Fruit fly (Drosophila melanogaster): ENCODE results near the gene yip7.

The yip7 gene

DNA sequence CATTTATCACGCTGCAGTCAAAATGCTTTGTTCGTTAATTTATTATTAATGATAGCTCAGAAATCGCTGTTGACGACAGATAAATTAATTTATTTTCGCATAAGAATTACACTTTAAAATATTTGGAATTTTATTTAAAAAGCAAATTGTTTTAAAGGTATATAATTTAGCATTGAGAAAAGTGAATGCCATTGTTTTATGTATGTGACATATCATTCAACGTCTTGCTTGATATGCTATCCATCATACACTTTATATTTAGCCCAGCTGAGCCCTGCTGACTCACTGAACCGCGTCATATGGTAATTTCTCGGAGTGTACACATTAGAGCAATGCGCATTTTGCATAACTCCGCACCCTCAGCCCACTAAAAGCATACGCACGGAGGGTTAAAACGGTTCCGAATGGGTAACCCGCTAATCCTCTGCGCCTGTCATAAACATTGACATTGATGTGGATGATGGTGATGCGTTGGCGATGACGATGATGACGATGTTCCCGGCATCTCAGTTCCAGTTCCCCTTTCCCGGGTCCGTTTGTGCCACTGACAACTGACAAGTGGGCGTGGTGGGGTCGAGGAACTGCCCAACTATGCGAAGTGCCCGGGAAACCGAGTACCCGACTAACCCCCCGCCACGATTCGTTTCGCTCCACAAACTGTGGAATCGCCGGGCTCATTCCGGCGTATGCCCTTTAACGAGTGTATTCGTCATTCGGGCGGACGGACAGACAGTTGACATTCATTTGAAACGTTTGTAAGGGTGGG lies 45.4 kb upstream of the yip7 start (continued):
- TF ChIP-seq CG12219 (GFP tag; optimal IDR thresholded peaks at IDR 0.05) (no peak), CG17829 (tag; optimal IDR thresholded peaks at IDR 0.05) (peak; percentile 23), dmrt11E (tag; optimal IDR thresholded peaks at IDR 0.05) (peak; percentile 25), CG13296 (GFP tag; optimal IDR thresholded peaks at IDR 0.05) (no peak), Sox102F (GFP tag; optimal IDR thresholded peaks at IDR 0.05) (no peak), gem (tag; optimal IDR thresholded peaks at IDR 0.05) (peak; percentile 43), CG4282 (GFP tag; optimal IDR thresholded peaks at IDR 0.05) (no peak), kni (GFP tag; optimal IDR thresholded peaks at IDR 0.05) (peak; percentile 63), gce (GFP tag; IDR thresholded peaks at IDR 0.05) (no peak), Antp (GFP tag; optimal IDR thresholded peaks at IDR 0.05) (no peak), Mad (GFP tag; optimal IDR thresholded peaks at IDR 0.05) (no peak), CG4854 (GFP tag; optimal IDR thresholded peaks at IDR 0.05) (no peak), lab (GFP tag; optimal IDR thresholded peaks at IDR 0.05) (no peak), sug (tag; optimal IDR thresholded peaks at IDR 0.05) (no peak), nerfin-1 (tag; optimal IDR thresholded peaks at IDR 0.05) (peak; percentile 55), org-1 (GFP tag; optimal IDR thresholded peaks at IDR 0.05) (no peak), B-H2 (GFP tag; optimal IDR thresholded peaks at IDR 0.05) (no peak), grn (GFP tag; optimal IDR thresholded peaks at IDR 0.05) (no peak), tx (GFP tag; optimal IDR thresholded peaks at IDR 0.05) (no peak), corto (GFP tag; optimal IDR thresholded peaks at IDR 0.05) (no peak), fd64A (GFP tag; optimal IDR thresholded peaks at IDR 0.05) (no peak), HLH3B (GFP tag; IDR thresholded peaks at IDR 0.05) (no peak), trh (GFP tag; optimal IDR thresholded peaks at IDR 0.05) (no peak), Blimp-1 (GFP tag; optimal IDR thresholded peaks at IDR 0.05) (peak; percentile 51), abd-A (tag; optimal IDR thresholded peaks at IDR 0.05) (peak; percentile 59), Sry-δ (GFP tag; optimal IDR thresholded peaks at IDR 0.05) (no peak), CG30403 (GFP tag; optimal IDR thresholded peaks at IDR 0.05) (peak; percentile 19), chm (GFP tag; IDR thresholded peaks at IDR 0.05) (no peak), CG12071 (GFP tag; optimal IDR thresholded peaks at IDR 0.05) (no peak), Deaf1 (tag; optimal IDR thresholded peaks at IDR 0.05) (peak; percentile 44), NK7.1 (GFP tag; optimal IDR thresholded peaks at IDR 0.05) (no peak), D19B (GFP tag; optimal IDR thresholded peaks at IDR 0.05) (no peak), D (optimal IDR thresholded peaks at IDR 0.05) (no peak), D (GFP tag; optimal IDR thresholded peaks at IDR 0.05) (peak; percentile 55), Jarid2 (GFP tag; optimal IDR thresholded peaks at IDR 0.05) (no peak), shn (GFP tag; optimal IDR thresholded peaks at IDR 0.05) (no peak), Dek (tag; optimal IDR thresholded peaks at IDR 0.05) (no peak), repo (GFP tag; optimal IDR thresholded peaks at IDR 0.05) (no peak), Poxn (GFP tag; IDR thresholded peaks at IDR 0.05) (no peak), CG3065 (GFP tag; optimal IDR thresholded peaks at IDR 0.05) (peak; percentile 10), vfl (GFP tag; optimal IDR thresholded peaks at IDR 0.05) (no peak), Lpt (GFP tag; optimal IDR thresholded peaks at IDR 0.05) (no peak), Ssrp (tag; optimal IDR thresholded peaks at IDR 0.05) (peak; percentile 11), grau (tag; optimal IDR thresholded peaks at IDR 0.05) (no peak), sd (tag; optimal IDR thresholded peaks at IDR 0.05) (peak; percentile 19), CG12744 (GFP tag; optimal IDR thresholded peaks at IDR 0.05) (no peak), CG12391 (tag; optimal IDR thresholded peaks at IDR 0.05) (peak; percentile 10), CG4424 (GFP tag; optimal IDR thresholded peaks at IDR 0.05) (peak; percentile 34), CkIIα-i1 (GFP tag; IDR thresholded peaks at IDR 0.05) (no peak), CG6689 (GFP tag; IDR thresholded peaks at IDR 0.05) (0 out of 2 replicates have a peak, but pooled peaks have one; percentile 16)
